Fruit fly (Drosophila melanogaster) whole organism, prepupa: ENCODE measurements around the gene Plp.
A peak's percentile ranks its signal among the peaks of the same experiment; 100 is the strongest.

Source experiments
- Blimp-1 ChIP-seq: fragments of 200-800 bp; sonication (Bioruptor generic); optimal IDR thresholded peaks from 3 replicates; lab custom pipeline; 2017; ENCODE audit warnings: missing biosample characterization, missing genetic modification characterization, mild to moderate bottlenecking, moderate library complexity, missing genetic modification reagents
- CG10631 ChIP-seq: fragments of 200-800 bp; sonication (Bioruptor generic); optimal IDR thresholded peaks from 2 replicates; lab custom pipeline; 2016; ENCODE audit warnings: missing biosample characterization, missing genetic modification characterization
- CG11294 ChIP-seq: fragments of 200-800 bp; sonication (Bioruptor generic); IDR thresholded peaks from 2 replicates; pipeline ENCODE4 v1.3.6; 2022; ENCODE audit warnings: missing biosample characterization, missing genetic modification characterization
- CG11762 ChIP-seq: fragments of 200-800 bp; sonication (Bioruptor generic); optimal IDR thresholded peaks from 3 replicates; lab custom pipeline; 2016; ENCODE audit warnings: missing biosample characterization, missing genetic modification characterization; ENCODE audit not compliant: insufficient read depth
- CG11902 ChIP-seq: fragments of 200-800 bp; sonication (Bioruptor generic); optimal IDR thresholded peaks from 3 replicates; lab custom pipeline; 2016; ENCODE audit warnings: missing biosample characterization, missing genetic modification characterization
- CG15336 ChIP-seq: fragments of 200-800 bp; sonication (Bioruptor generic); IDR thresholded peaks from 2 replicates; pipeline ENCODE4 v1.3.6; 2022; ENCODE audit warnings: missing biosample characterization, missing genetic modification characterization
- CG31627 ChIP-seq: fragments of 200-800 bp; sonication (Bioruptor generic); optimal IDR thresholded peaks from 3 replicates; lab custom pipeline; 2016; ENCODE audit warnings: missing biosample characterization, missing genetic modification characterization
- CG32006 ChIP-seq: fragments of 200-800 bp; sonication (Bioruptor generic); optimal IDR thresholded peaks from 3 replicates; lab custom pipeline; 2017; ENCODE audit warnings: missing biosample characterization, mild to moderate bottlenecking, missing genetic modification characterization
- CG34406 ChIP-seq: fragments of 200-800 bp; sonication (Bioruptor generic); optimal IDR thresholded peaks from 3 replicates; lab custom pipeline; 2016; ENCODE audit warnings: missing biosample characterization, missing genetic modification characterization
- CG4318 ChIP-seq: fragments of 200-800 bp; sonication (Bioruptor generic); optimal IDR thresholded peaks from 3 replicates; lab custom pipeline; 2017; ENCODE audit warnings: missing biosample characterization, mild to moderate bottlenecking, missing genetic modification characterization
- CG6276 ChIP-seq: fragments of 200-800 bp; sonication (Bioruptor generic); optimal IDR thresholded peaks from 2 replicates; lab custom pipeline; 2017; ENCODE audit warnings: missing biosample characterization, mild to moderate bottlenecking, missing genetic modification characterization
- CG6792 ChIP-seq: fragments of 200-800 bp; sonication (Bioruptor generic); optimal IDR thresholded peaks from 3 replicates; lab custom pipeline; 2016; ENCODE audit warnings: missing biosample characterization, missing genetic modification characterization
- CG6808 ChIP-seq: fragments of 200-800 bp; sonication (Bioruptor generic); optimal IDR thresholded peaks from 3 replicates; lab custom pipeline; 2017; ENCODE audit warnings: missing biosample characterization, missing genetic modification characterization, mild to moderate bottlenecking, moderate library complexity, missing genetic modification reagents
- CG6854 ChIP-seq: fragments of 200-800 bp; sonication (Bioruptor generic); optimal IDR thresholded peaks from 2 replicates; lab custom pipeline; 2017; ENCODE audit warnings: missing biosample characterization, mild to moderate bottlenecking, missing genetic modification characterization
- CG7368 ChIP-seq: fragments of 200-800 bp; sonication (Bioruptor generic); optimal IDR thresholded peaks from 3 replicates; lab custom pipeline; 2016; ENCODE audit warnings: missing biosample characterization, missing genetic modification characterization
- CG8119 ChIP-seq: fragments of 200-800 bp; sonication (Bioruptor generic); IDR thresholded peaks from 3 replicates; pipeline ENCODE4 v1.3.6; 2022; ENCODE audit warnings: missing biosample characterization, missing genetic modification characterization
- CG8319 ChIP-seq: fragments of 200-800 bp; sonication (Bioruptor generic); optimal IDR thresholded peaks from 3 replicates; lab custom pipeline; 2016; ENCODE audit warnings: missing biosample characterization, missing genetic modification characterization
- CG9139 ChIP-seq: fragments of 200-800 bp; sonication (Bioruptor generic); optimal IDR thresholded peaks from 3 replicates; lab custom pipeline; 2017; ENCODE audit warnings: missing biosample characterization, mild to moderate bottlenecking, missing genetic modification characterization
- Eip93F ChIP-seq: fragments of 200-800 bp; sonication (Bioruptor generic); optimal IDR thresholded peaks from 2 replicates; lab custom pipeline; 2016; ENCODE audit warnings: missing biosample characterization, mild to moderate bottlenecking, missing genetic modification characterization
- Ets21C ChIP-seq: fragments of 200-800 bp; sonication (Bioruptor generic); optimal IDR thresholded peaks from 3 replicates; lab custom pipeline; 2016; ENCODE audit warnings: missing biosample characterization, missing genetic modification characterization
- Ets96B ChIP-seq: fragments of 200-800 bp; optimal IDR thresholded peaks from 2 replicates; lab custom pipeline; 2019; ENCODE audit warnings: missing biosample characterization, mild to moderate bottlenecking, missing genetic modification characterization, moderate library complexity
- Hr38 ChIP-seq: sonication (Bioruptor generic); optimal IDR thresholded peaks from 2 replicates; lab custom pipeline; 2016; ENCODE audit warnings: missing biosample characterization, missing genetic modification characterization
- Hr39 ChIP-seq: fragments of 200-800 bp; sonication (Bioruptor generic); optimal IDR thresholded peaks from 2 replicates; lab custom pipeline; 2016; ENCODE audit warnings: missing biosample characterization, missing genetic modification characterization
- Lpt ChIP-seq: fragments of 200-800 bp; sonication (Bioruptor generic); optimal IDR thresholded peaks from 3 replicates; lab custom pipeline; 2016; ENCODE audit warnings: missing biosample characterization, missing genetic modification characterization
- Met ChIP-seq: fragments of 200-800 bp; sonication (Bioruptor generic); optimal IDR thresholded peaks from 3 replicates; lab custom pipeline; 2016; ENCODE audit warnings: missing biosample characterization, missing genetic modification characterization
- Sox15 ChIP-seq: fragments of 200-800 bp; sonication (Bioruptor generic); optimal IDR thresholded peaks from 3 replicates; lab custom pipeline; 2016; ENCODE audit warnings: missing biosample characterization, missing genetic modification characterization
- achi ChIP-seq: fragments of 200-800 bp; sonication (Bioruptor generic); optimal IDR thresholded peaks from 3 replicates; lab custom pipeline; 2016; ENCODE audit warnings: missing biosample characterization, missing genetic modification characterization
- acj6 ChIP-seq: fragments of 200-800 bp; sonication (Bioruptor generic); optimal IDR thresholded peaks from 3 replicates; lab custom pipeline; 2016; ENCODE audit warnings: missing biosample characterization, missing genetic modification characterization
- cyc ChIP-seq: fragments of 200-800 bp; sonication (Bioruptor generic); optimal IDR thresholded peaks from 3 replicates; lab custom pipeline; 2016; ENCODE audit warnings: missing biosample characterization, missing genetic modification characterization
- eg ChIP-seq: fragments of 200-800 bp; sonication (Bioruptor generic); IDR thresholded peaks from 3 replicates; pipeline ENCODE4 v1.3.6; 2022; ENCODE audit warnings: missing biosample characterization, missing genetic modification characterization
- esn ChIP-seq: fragments of 200-800 bp; sonication (Bioruptor generic); optimal IDR thresholded peaks from 2 replicates; lab custom pipeline; 2016; ENCODE audit warnings: missing biosample characterization, mild to moderate bottlenecking, missing genetic modification characterization, moderate library complexity
- fd59A ChIP-seq: fragments of 200-800 bp; sonication (Bioruptor generic); optimal IDR thresholded peaks from 2 replicates; lab custom pipeline; 2017; ENCODE audit warnings: missing biosample characterization, mild to moderate bottlenecking, missing genetic modification characterization, missing genetic modification reagents
- fd85E ChIP-seq: fragments of 200-800 bp; sonication (Bioruptor generic); optimal IDR thresholded peaks from 3 replicates; lab custom pipeline; 2016; ENCODE audit warnings: missing biosample characterization, missing genetic modification characterization
- fkh ChIP-seq: fragments of 200-800 bp; sonication (Bioruptor generic); optimal IDR thresholded peaks from 3 replicates; lab custom pipeline; 2017; ENCODE audit warnings: missing biosample characterization, mild to moderate bottlenecking, missing genetic modification characterization, moderate library complexity
- net ChIP-seq: fragments of 200-800 bp; sonication (Bioruptor generic); optimal IDR thresholded peaks from 3 replicates; lab custom pipeline; 2016; ENCODE audit warnings: missing biosample characterization, missing genetic modification characterization
- salr ChIP-seq, 2 experiments: fragments of 200-800 bp; sonication (Bioruptor generic); optimal IDR thresholded peaks; 3 replicates each; lab custom pipeline; 2016 to 2018; ENCODE audit warnings: missing biosample characterization in 2 of 2, missing genetic modification characterization in 2 of 2, mild to moderate bottlenecking in 1 of 2
- spab ChIP-seq: fragments of 200-800 bp; sonication (Bioruptor generic); optimal IDR thresholded peaks from 2 replicates; lab custom pipeline; 2017; ENCODE audit warnings: missing biosample characterization, mild to moderate bottlenecking, missing genetic modification characterization, missing genetic modification reagents
- svp ChIP-seq: fragments of 200-800 bp; sonication (Bioruptor generic); peaks from one replicate; lab custom pipeline; 2016; ENCODE audit warnings: missing biosample characterization, missing genetic modification characterization
- topi ChIP-seq: fragments of 200-800 bp; sonication (Bioruptor generic); optimal IDR thresholded peaks from 3 replicates; lab custom pipeline; 2016; ENCODE audit warnings: missing biosample characterization, missing genetic modification characterization
- vri ChIP-seq: fragments of 200-800 bp; sonication (Bioruptor generic); optimal IDR thresholded peaks from 3 replicates; lab custom pipeline; 2016; ENCODE audit warnings: missing biosample characterization, mild to moderate bottlenecking, missing genetic modification characterization

The Plp gene

dm6 chr3L:15050706-15051105 lies 43.8 kb downstream of the Plp start, which contains the start of gene CG12310:
Gene CG12310 (minus strand): TSS chr3L:15050806.
- TF ChIP-seq Hr38 (GFP tag; lab: Kevin White, UChicago) = no peak
- no peak for TF ChIP-seq Eip93F
- no peak for TF ChIP-seq topi (GFP tag; lab: Kevin White, UChicago)
- no peak for TF ChIP-seq fd85E (GFP tag; lab: Kevin White, UChicago)
- TF ChIP-seq Ets96B (tag; lab: Kevin White, UChicago) = no peak
- TF ChIP-seq CG6276 (GFP tag; lab: Kevin White, UChicago) = no peak
- no peak for TF ChIP-seq CG11762 (GFP tag; lab: Kevin White, UChicago)
- no peak for TF ChIP-seq CG6808 (GFP tag; lab: Kevin White, UChicago)
- no peak for TF ChIP-seq CG8119 (GFP tag; lab: Robert Waterston, UW)
- TF ChIP-seq CG15336 (GFP tag; lab: Robert Waterston, UW) = no peak
- no peak for TF ChIP-seq Met (GFP tag; lab: Kevin White, UChicago)
- no peak for TF ChIP-seq acj6
- TF ChIP-seq Lpt (GFP tag; lab: Kevin White, UChicago) = no peak
- TF ChIP-seq CG10631 (GFP tag; lab: Kevin White, UChicago) = no peak
- TF ChIP-seq CG6792 (GFP tag; lab: Kevin White, UChicago) = no peak
- TF ChIP-seq spab (GFP tag; lab: Kevin White, UChicago) = no peak
- TF ChIP-seq svp (GFP tag; lab: Kevin White, UChicago) = no peak
- TF ChIP-seq achi (GFP tag; lab: Kevin White, UChicago) = no peak
- TF ChIP-seq net (GFP tag; lab: Kevin White, UChicago) = no peak
- TF ChIP-seq Blimp-1 (GFP tag; lab: Kevin White, UChicago) = no peak

- no peak for TF ChIP-seq svp (GFP tag; lab: Kevin White, UChicago)
- TF ChIP-seq Sox15 (GFP tag; lab: Kevin White, UChicago) = no peak
- no peak for TF ChIP-seq CG10631 (GFP tag; lab: Kevin White, UChicago)
- no peak for TF ChIP-seq Lpt (GFP tag; lab: Kevin White, UChicago)
Observed at dm6 chr3L:15050109-15050508, 44.4 kb downstream of the Plp start, which contains the start of gene CG18581. Gene CG18581 (minus strand): TSS chr3L:15050209.

- TF ChIP-seq Hr38 (GFP tag; lab: Kevin White, UChicago) (no peak), fkh (GFP tag; lab: Kevin White, UChicago) (peak; percentile 33)
- TF ChIP-seq, all 60 proteins: peak for 1
Observed at dm6 chr3L:15049395-15049794, 45.1 kb downstream of the Plp start, which contains the start of gene CG43678. Gene CG43678 (minus strand): TSS chr3L:15049495.

dm6 chr3L:15048091-15048490 lies 46.4 kb downstream of the Plp start:
- TF ChIP-seq topi (GFP tag; lab: Kevin White, UChicago) (no peak), Hr39 (peak; percentile 5), Ets21C (no peak)

- TF ChIP-seq acj6 = no peak
- TF ChIP-seq CG8119 (GFP tag; lab: Robert Waterston, UW) = no peak
- TF ChIP-seq CG6808 (GFP tag; lab: Kevin White, UChicago) = no peak
- TF ChIP-seq CG4318 (GFP tag; lab: Kevin White, UChicago) = no peak
- TF ChIP-seq CG6854 (GFP tag; lab: Kevin White, UChicago) = no peak
- TF ChIP-seq fd59A (GFP tag; lab: Kevin White, UChicago) = no peak
- no peak for TF ChIP-seq vri (GFP tag; lab: Kevin White, UChicago)
- TF ChIP-seq CG9139 (GFP tag; lab: Kevin White, UChicago) = no peak
- TF ChIP-seq topi (GFP tag; lab: Kevin White, UChicago) = no peak
- TF ChIP-seq CG11294 (GFP tag; lab: Robert Waterston, UW) = no peak
- no peak for TF ChIP-seq CG32006
Observed at dm6 chr3L:15047606-15048005, 46.9 kb downstream of the Plp start.

- no peak for TF ChIP-seq Ets21C
- TF ChIP-seq Ets96B (tag; lab: Kevin White, UChicago) = no peak
- TF ChIP-seq CG7368 = no peak
- TF ChIP-seq CG8319 (GFP tag; lab: Kevin White, UChicago) = no peak
- no peak for TF ChIP-seq CG10631 (GFP tag; lab: Kevin White, UChicago)
- no peak for TF ChIP-seq cyc
- no peak for TF ChIP-seq esn (GFP tag; lab: Kevin White, UChicago)
- no peak for TF ChIP-seq CG6854 (GFP tag; lab: Kevin White, UChicago)
- TF ChIP-seq CG6792 (GFP tag; lab: Kevin White, UChicago) = no peak
- no peak for TF ChIP-seq Hr38 (GFP tag; lab: Kevin White, UChicago)
- no peak for TF ChIP-seq CG31627 (GFP tag; lab: Kevin White, UChicago)
- TF ChIP-seq eg (GFP tag; lab: Robert Waterston, UW) = no peak
- no peak for TF ChIP-seq CG11902
- no peak for TF ChIP-seq Blimp-1 (GFP tag; lab: Kevin White, UChicago)
- TF ChIP-seq acj6 = no peak
- TF ChIP-seq CG15336 (GFP tag; lab: Robert Waterston, UW) = no peak
- TF ChIP-seq CG34406 (GFP tag; lab: Kevin White, UChicago) = no peak
- TF ChIP-seq salr (GFP tag; optimal IDR thresholded peaks at IDR 0.05; lab: Kevin White, UChicago) = no peak
Observed at dm6 chr3L:15045114-15045513, 49.4 kb downstream of the Plp start.
